Worm (Caenorhabditis elegans) whole organism, L2 larva: ENCODE measurements around the gene srd-1.

ENCODE experiments used
- C34F6.9 ChIP-seq: fragments of 150-350 bp; optimal IDR thresholded peaks from 2 replicates; lab custom pipeline; 2014; ENCODE audit warnings: missing biosample characterization, missing genetic modification characterization
- F13H6.1 ChIP-seq: sonication (generic microtip); optimal IDR thresholded peaks from 2 replicates; lab custom pipeline; 2016; ENCODE audit warnings: missing genetic modification characterization, missing compliant biosample characterization
- Y55F3AM.14 ChIP-seq: fragments of 200-800 bp; sonication (Bioruptor generic); optimal IDR thresholded peaks from 2 replicates; lab custom pipeline; 2018; ENCODE audit warnings: mild to moderate bottlenecking, missing genetic modification characterization, missing compliant biosample characterization
- alr-1 ChIP-seq: fragments of 150-350 bp; optimal IDR thresholded peaks from 2 replicates; lab custom pipeline; 2014; ENCODE audit warnings: missing biosample characterization, missing genetic modification characterization
- aly-2 ChIP-seq: fragments of 150-350 bp; optimal IDR thresholded peaks from 2 replicates; lab custom pipeline; 2014; ENCODE audit warnings: missing biosample characterization, missing genetic modification characterization
- blmp-1 ChIP-seq: sonication (generic microtip); optimal IDR thresholded peaks from 2 replicates; lab custom pipeline; 2017; ENCODE audit warnings: missing genetic modification characterization, mild to moderate bottlenecking, missing compliant biosample characterization, antibody characterized with exemption, moderate library complexity; ENCODE audit not compliant: insufficient read depth
- ceh-16 ChIP-seq: fragments of 150-350 bp; optimal IDR thresholded peaks from 2 replicates; lab custom pipeline; 2014; ENCODE audit warnings: missing biosample characterization, missing genetic modification characterization
- ceh-82 ChIP-seq: fragments of 150-350 bp; optimal IDR thresholded peaks from 2 replicates; lab custom pipeline; 2014; ENCODE audit warnings: missing biosample characterization, missing genetic modification characterization
- dmd-4 ChIP-seq: sonication (generic microtip); optimal IDR thresholded peaks from 2 replicates; lab custom pipeline; 2017; ENCODE audit warnings: missing biosample characterization, missing genetic modification characterization
- elt-3 ChIP-seq: sonication (generic microtip); optimal IDR thresholded peaks from 2 replicates; lab custom pipeline; 2017; ENCODE audit warnings: missing biosample characterization, missing genetic modification characterization
- fos-1 ChIP-seq: fragments of 150-350 bp; optimal IDR thresholded peaks from 2 replicates; lab custom pipeline; 2014; ENCODE audit warnings: missing biosample characterization, missing genetic modification characterization
- gmeb-1 ChIP-seq: fragments of 150-350 bp; optimal IDR thresholded peaks from 2 replicates; lab custom pipeline; 2014; ENCODE audit warnings: missing biosample characterization, missing genetic modification characterization
- lin-11 ChIP-seq: fragments of 150-350 bp; sonication (generic microtip); optimal IDR thresholded peaks from 2 replicates; lab custom pipeline; 2014; ENCODE audit warnings: missing biosample characterization, missing genetic modification characterization, inconsistent platforms, mixed read lengths
- lin-13 ChIP-seq: fragments of 150-350 bp; optimal IDR thresholded peaks from 2 replicates; lab custom pipeline; 2014; ENCODE audit warnings: missing biosample characterization, missing genetic modification reagents, missing genetic modification characterization
- lin-39 ChIP-seq: fragments of 150-350 bp; optimal IDR thresholded peaks from 2 replicates; lab custom pipeline; 2014; ENCODE audit warnings: missing biosample characterization, missing genetic modification reagents, missing genetic modification characterization
- lsy-2 ChIP-seq, 2 experiments: fragments of 150-350 bp in 1 of 2; sonication (generic microtip) in 1 of 2; optimal IDR thresholded peaks; 2 replicates each; lab custom pipeline; 2014 to 2017; ENCODE audit warnings: missing biosample characterization in 2 of 2, missing genetic modification characterization in 2 of 2
- mab-5 ChIP-seq: fragments of 150-350 bp; optimal IDR thresholded peaks from 2 replicates; lab custom pipeline; 2014; ENCODE audit warnings: missing biosample characterization, missing genetic modification characterization
- mbf-1 ChIP-seq: sonication (generic microtip); optimal IDR thresholded peaks from 2 replicates; lab custom pipeline; 2017; ENCODE audit warnings: missing biosample characterization, missing genetic modification characterization
- mdl-1 ChIP-seq, 2 experiments: fragments of 150-350 bp in 1 of 2; sonication (generic microtip) in 1 of 2; optimal IDR thresholded peaks; 2 replicates each; lab custom pipeline; 2017; ENCODE audit warnings: missing biosample characterization in 2 of 2, missing genetic modification characterization in 2 of 2
- nhr-11 ChIP-seq: fragments of 150-350 bp; optimal IDR thresholded peaks from 2 replicates; lab custom pipeline; 2014; ENCODE audit warnings: missing biosample characterization, missing genetic modification characterization
- nhr-21 ChIP-seq: fragments of 150-350 bp; optimal IDR thresholded peaks from 2 replicates; lab custom pipeline; 2014; ENCODE audit warnings: missing biosample characterization, missing genetic modification characterization
- nhr-23 ChIP-seq: fragments of 150-350 bp; optimal IDR thresholded peaks from 2 replicates; lab custom pipeline; 2014; ENCODE audit warnings: missing biosample characterization, missing genetic modification reagents, missing genetic modification characterization
- nhr-237 ChIP-seq: fragments of 150-350 bp; optimal IDR thresholded peaks from 2 replicates; lab custom pipeline; 2014; ENCODE audit warnings: missing biosample characterization, missing genetic modification characterization
- nhr-6 ChIP-seq: fragments of 150-350 bp; optimal IDR thresholded peaks from 2 replicates; lab custom pipeline; 2014; ENCODE audit warnings: missing biosample characterization, missing genetic modification characterization
- nhr-77 ChIP-seq: fragments of 150-350 bp; optimal IDR thresholded peaks from 2 replicates; lab custom pipeline; 2014; ENCODE audit warnings: missing biosample characterization, missing genetic modification characterization
- sem-4 ChIP-seq: fragments of 150-350 bp; optimal IDR thresholded peaks from 2 replicates; lab custom pipeline; 2014; ENCODE audit warnings: missing biosample characterization, missing genetic modification reagents, missing genetic modification characterization
- skn-1 ChIP-seq: sonication (generic microtip); optimal IDR thresholded peaks from 2 replicates; lab custom pipeline; 2017; ENCODE audit warnings: missing biosample characterization, missing genetic modification characterization
- sma-9 ChIP-seq, 2 experiments: fragments of 150-350 bp in 1 of 2; sonication (generic microtip) in 1 of 2; optimal IDR thresholded peaks; 2 replicates each; lab custom pipeline; 2014 to 2016; ENCODE audit warnings: missing genetic modification characterization in 2 of 2, mild to moderate bottlenecking in 1 of 2, missing biosample characterization in 1 of 2, missing compliant biosample characterization in 1 of 2, missing genetic modification reagents in 1 of 2, moderate library complexity in 1 of 2
- snpc-4 ChIP-seq: fragments of 150-350 bp; optimal IDR thresholded peaks from 2 replicates; lab custom pipeline; 2014; ENCODE audit warnings: missing biosample characterization, missing genetic modification characterization
- unc-39 ChIP-seq: fragments of 150-350 bp; optimal IDR thresholded peaks from 2 replicates; lab custom pipeline; 2014; ENCODE audit warnings: missing biosample characterization, missing genetic modification characterization
- unc-55 ChIP-seq: fragments of 150-350 bp; sonication (generic microtip); optimal IDR thresholded peaks from 3 replicates; lab custom pipeline; 2014; ENCODE audit warnings: missing biosample characterization, missing genetic modification reagents, missing genetic modification characterization
- zag-1 ChIP-seq: fragments of 150-350 bp; optimal IDR thresholded peaks from 2 replicates; lab custom pipeline; 2014; ENCODE audit warnings: missing biosample characterization, missing genetic modification characterization
- ztf-1 ChIP-seq: fragments of 200-800 bp; sonication (Bioruptor generic); conservative IDR thresholded peaks from 2 replicates; pipeline ENCODE4 v1.3.6; 2022; ENCODE audit warnings: missing genetic modification characterization, missing compliant biosample characterization
- ztf-4 ChIP-seq: fragments of 150-350 bp; optimal IDR thresholded peaks from 2 replicates; lab custom pipeline; 2014; ENCODE audit warnings: missing biosample characterization, missing genetic modification characterization

srd-1 gene

DNA sequence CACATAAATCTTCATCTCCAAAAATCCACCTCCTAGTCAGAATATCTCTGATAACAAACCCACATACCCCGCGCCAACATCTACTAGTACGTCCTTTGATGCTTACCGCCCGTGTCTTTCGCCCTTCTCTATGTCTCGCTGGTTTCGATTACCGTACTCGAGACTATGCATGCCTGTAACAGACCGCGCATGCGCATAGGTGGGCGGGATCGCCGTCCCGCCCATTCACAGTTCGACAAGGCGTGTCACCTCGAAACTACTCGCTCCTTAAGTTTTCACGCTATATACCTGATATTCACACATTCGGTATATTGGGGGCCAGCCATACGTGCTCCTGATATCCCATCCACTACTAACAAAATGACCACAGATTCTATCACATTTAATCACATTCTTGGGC, 36.0 kb downstream of the srd-1 start, which contains the start of gene pax-3:
Gene pax-3, plus strand, starts transcription at position 83 of the 400 bp plus-strand sequence.
- TF ChIP-seq mab-5 = no peak
- TF ChIP-seq ceh-16 = no peak
- TF ChIP-seq dmd-4 = no peak
- TF ChIP-seq zag-1 (tag; lab: Kevin White, UChicago) = no peak
- TF ChIP-seq ztf-1 = no peak
- no peak for TF ChIP-seq lin-39 (tag; lab: Kevin White, UChicago)
- TF ChIP-seq gmeb-1 (tag; lab: Kevin White, UChicago) = no peak
- TF ChIP-seq nhr-6 = no peak
- TF ChIP-seq unc-39 (tag; lab: Kevin White, UChicago) = no peak
- no peak for TF ChIP-seq elt-3 (tag; lab: Kevin White, UChicago)
- no peak for TF ChIP-seq mdl-1 (tag; optimal IDR thresholded peaks at IDR 0.05; lab: Kevin White, UChicago)
- no peak for TF ChIP-seq snpc-4 (tag; lab: Kevin White, UChicago)
- no peak for TF ChIP-seq alr-1 (tag; lab: Kevin White, UChicago)
- TF ChIP-seq nhr-21 (tag; lab: Kevin White, UChicago) = no peak
- TF ChIP-seq ztf-4 (tag; lab: Kevin White, UChicago) = no peak
- TF ChIP-seq nhr-11 = no peak
- TF ChIP-seq C34F6.9 = no peak
- no peak for TF ChIP-seq aly-2 (tag; lab: Kevin White, UChicago)
- no peak for TF ChIP-seq skn-1 (tag; lab: Kevin White, UChicago)

DNA sequence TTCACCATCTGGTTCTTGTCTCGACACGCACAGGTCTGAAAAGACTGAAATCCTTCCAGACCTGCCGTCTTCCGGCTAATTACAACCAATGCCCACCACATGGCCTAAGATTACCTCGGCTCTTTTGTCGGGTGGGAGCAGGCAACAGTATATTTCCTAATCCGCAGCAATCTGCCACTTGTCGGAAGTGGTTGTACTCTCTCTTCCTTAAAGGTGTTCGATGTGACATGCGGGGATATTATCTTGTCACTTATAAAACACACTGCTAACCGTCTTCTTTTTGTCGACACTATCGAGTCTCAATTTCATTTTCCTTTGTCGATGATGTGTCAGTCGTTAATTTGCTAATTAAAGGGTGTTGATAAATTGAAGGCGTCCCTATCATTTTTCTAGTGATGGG, 38.4 kb downstream of the srd-1 start, which contains the start of gene F27E5.3:
Gene F27E5.3, minus strand, starts transcription at position 101 of the 400 bp plus-strand sequence.
- TF ChIP-seq blmp-1 (tag; lab: Kevin White, UChicago) (no peak), nhr-23 (no peak), ceh-82 (no peak)
- TF ChIP-seq, all 48 proteins: peak for 0

DNA sequence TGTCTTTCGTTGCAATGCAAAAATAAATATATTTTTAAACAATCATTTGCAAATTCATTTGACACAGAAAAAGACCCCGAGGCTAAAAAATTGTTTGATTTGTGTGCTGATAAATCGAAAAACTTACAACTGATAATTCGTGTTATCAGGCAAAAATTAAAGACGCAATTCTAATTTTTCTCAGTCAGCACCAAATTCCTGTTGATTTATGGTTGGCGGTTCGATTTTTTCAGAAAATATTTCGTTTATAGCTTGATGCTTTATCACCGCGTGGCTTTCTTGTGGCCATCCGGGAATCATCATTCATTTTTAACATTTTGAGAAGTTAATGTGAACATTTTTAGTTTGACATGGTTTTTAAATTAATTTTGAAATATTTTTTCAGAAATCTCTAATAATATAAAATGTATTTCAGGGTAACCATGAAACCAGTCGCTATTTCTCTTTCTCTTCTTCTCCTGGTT, 43.3 kb downstream of the srd-1 start, which contains the start of gene asah-2:
Gene asah-2, plus strand, starts transcription at position 414 of the 464 bp plus-strand sequence.
- TF ChIP-seq fos-1 (tag; lab: Kevin White, UChicago) (peak; percentile 88), sma-9 (GFP tag; optimal IDR thresholded peaks at IDR 0.05; lab: Kevin White, UChicago) (peak; percentile 25), sma-9 (tag; optimal IDR thresholded peaks at IDR 0.05; lab: Kevin White, UChicago) (no peak), sem-4 (tag; lab: Kevin White, UChicago) (no peak)

DNA sequence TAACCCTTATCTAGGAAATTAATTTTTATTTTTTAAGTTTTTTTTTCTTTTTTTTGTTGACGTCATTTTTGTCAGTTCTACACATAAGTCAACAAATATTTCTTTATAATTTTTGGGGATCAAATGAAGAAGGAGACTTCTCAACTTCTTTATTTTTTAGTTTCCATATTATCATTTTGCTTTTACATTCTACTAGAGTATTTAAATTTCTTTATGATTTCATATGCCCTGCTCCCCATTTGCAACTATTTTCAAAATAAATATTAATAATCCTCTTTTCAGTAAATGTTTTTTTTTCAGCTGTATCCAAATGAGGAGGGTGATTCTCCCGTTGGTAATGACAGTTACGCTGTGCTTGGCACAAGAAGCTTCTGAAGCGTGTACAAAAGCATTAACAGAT, 45.2 kb downstream of the srd-1 start, which contains the start of gene phg-1:
Gene phg-1, plus strand, starts transcription at position 301 of the 400 bp plus-strand sequence.
- TF ChIP-seq ztf-1 (no peak), Y55F3AM.14 (GFP tag; lab: Kevin White, UChicago) (no peak), nhr-77 (tag; lab: Kevin White, UChicago) (no peak), lin-13 (no peak), F13H6.1 (tag; lab: Kevin White, UChicago) (no peak), unc-55 (no peak), sem-4 (tag; lab: Kevin White, UChicago) (no peak), nhr-237 (no peak)

DNA sequence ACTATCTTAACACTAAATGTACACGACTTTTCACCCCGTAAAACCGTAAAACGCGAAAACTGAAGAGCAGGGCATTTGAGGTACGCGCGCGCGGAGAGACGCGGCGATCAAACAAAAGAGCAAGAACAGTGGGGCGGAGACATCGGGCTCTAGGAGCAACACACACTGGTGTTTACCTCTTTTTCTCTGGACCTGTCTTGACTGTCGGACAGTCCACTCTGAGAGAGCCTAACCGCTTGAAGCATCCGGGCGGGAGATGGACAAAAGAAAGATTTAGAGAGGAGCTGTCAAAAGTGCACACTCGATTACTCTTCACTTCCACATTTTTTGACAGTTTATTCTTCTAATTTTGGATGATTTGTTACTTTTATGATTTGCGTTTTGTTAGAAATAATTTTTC, 45.8 kb downstream of the srd-1 start:
- TF ChIP-seq lsy-2 (tag; optimal IDR thresholded peaks at IDR 0.05; lab: Kevin White, UChicago) (no peak), lin-11 (tag; lab: Kevin White, UChicago) (no peak), nhr-77 (tag; lab: Kevin White, UChicago) (no peak), ztf-1 (no peak), dmd-4 (no peak), nhr-237 (no peak), nhr-11 (no peak), mbf-1 (tag; lab: Kevin White, UChicago) (no peak)
